Fruit fly (Drosophila melanogaster) whole organism, adult: Measurements from ENCODE around the gene eIF3l.

ENCODE experiments used
- CG11617 ChIP-seq: fragments of 200-800 bp; sonication (Bioruptor generic); optimal IDR thresholded peaks from 2 replicates; lab custom pipeline; 2017; ENCODE audit warnings: mild to moderate bottlenecking, missing biosample characterization, missing genetic modification reagents, missing genetic modification characterization
- CG12768 ChIP-seq: fragments of 200-800 bp; sonication (Bioruptor generic); optimal IDR thresholded peaks from 2 replicates; lab custom pipeline; 2017; ENCODE audit warnings: missing biosample characterization, missing genetic modification characterization, mild to moderate bottlenecking, moderate library complexity, missing genetic modification reagents
- CG14711 ChIP-seq: fragments of 200-800 bp; sonication (Bioruptor generic); optimal IDR thresholded peaks from 2 replicates; lab custom pipeline; 2018; ENCODE audit warnings: missing biosample characterization, mild to moderate bottlenecking, missing genetic modification characterization, moderate library complexity
- CG1620 ChIP-seq: fragments of 200-800 bp; sonication (Bioruptor generic); optimal IDR thresholded peaks from 2 replicates; lab custom pipeline; 2016; ENCODE audit warnings: missing biosample characterization, missing genetic modification characterization
- CG33017 ChIP-seq: fragments of 200-800 bp; sonication (Bioruptor generic); optimal IDR thresholded peaks from 2 replicates; lab custom pipeline; 2018; ENCODE audit warnings: missing biosample characterization, mild to moderate bottlenecking, missing genetic modification characterization, moderate library complexity
- CG5204 ChIP-seq: fragments of 200-800 bp; sonication (Bioruptor generic); optimal IDR thresholded peaks from 2 replicates; lab custom pipeline; 2016; ENCODE audit warnings: missing biosample characterization, missing genetic modification characterization
- CG7045 ChIP-seq: fragments of 200-800 bp; sonication (Bioruptor generic); optimal IDR thresholded peaks from 2 replicates; lab custom pipeline; 2017; ENCODE audit warnings: missing biosample characterization, mild to moderate bottlenecking, missing genetic modification characterization
- CG7101 ChIP-seq: fragments of 200-800 bp; sonication (Bioruptor generic); optimal IDR thresholded peaks from 2 replicates; lab custom pipeline; 2018; ENCODE audit warnings: missing biosample characterization, mild to moderate bottlenecking, missing genetic modification characterization, moderate library complexity
- Clk ChIP-seq: fragments of 200-800 bp; sonication (Bioruptor generic); optimal IDR thresholded peaks from 2 replicates; lab custom pipeline; 2017; ENCODE audit warnings: missing biosample characterization, missing genetic modification characterization
- Crg-1 ChIP-seq: fragments of 200-800 bp; sonication (Bioruptor generic); optimal IDR thresholded peaks from 2 replicates; lab custom pipeline; 2016; ENCODE audit warnings: missing biosample characterization, missing genetic modification characterization
- Hr96 ChIP-seq: fragments of 200-800 bp; sonication (Bioruptor generic); optimal IDR thresholded peaks from 2 replicates; lab custom pipeline; 2016; ENCODE audit warnings: missing biosample characterization, missing genetic modification characterization
- Mnt ChIP-seq: fragments of 200-800 bp; sonication (Bioruptor generic); optimal IDR thresholded peaks from 2 replicates; lab custom pipeline; 2016; ENCODE audit warnings: missing biosample characterization, mild to moderate bottlenecking, missing genetic modification characterization
- bab1 ChIP-seq: fragments of 200-800 bp; sonication (Bioruptor generic); optimal IDR thresholded peaks from 3 replicates; lab custom pipeline; 2019; ENCODE audit warnings: missing biosample characterization, mild to moderate bottlenecking, missing genetic modification characterization, moderate library complexity
- cic ChIP-seq: fragments of 200-800 bp; sonication (Bioruptor generic); optimal IDR thresholded peaks from 2 replicates; lab custom pipeline; 2017; ENCODE audit warnings: missing biosample characterization, mild to moderate bottlenecking, missing genetic modification characterization, moderate library complexity
- cnc ChIP-seq, 2 experiments: fragments of >200 bp; optimal IDR thresholded peaks; 2 replicates each; lab custom pipeline; 2017
- kay ChIP-seq: fragments of 200-800 bp; sonication (Bioruptor generic); peaks from one replicate; lab custom pipeline; 2016; ENCODE audit warnings: missing biosample characterization, missing genetic modification characterization, borderline replicate concordance
- ovo ChIP-seq: fragments of 200-800 bp; sonication (Bioruptor generic); optimal IDR thresholded peaks from 2 replicates; lab custom pipeline; 2016; ENCODE audit warnings: missing biosample characterization, missing genetic modification characterization
- pad ChIP-seq: fragments of 200-800 bp; sonication (Bioruptor generic); optimal IDR thresholded peaks from 3 replicates; lab custom pipeline; 2017; ENCODE audit warnings: missing biosample characterization, missing genetic modification characterization, mild to moderate bottlenecking, moderate library complexity, missing genetic modification reagents
- tj ChIP-seq: fragments of 200-800 bp; sonication (Bioruptor generic); optimal IDR thresholded peaks from 3 replicates; lab custom pipeline; 2017; ENCODE audit warnings: missing biosample characterization, mild to moderate bottlenecking, missing genetic modification characterization, moderate library complexity
- toe ChIP-seq: fragments of 200-800 bp; sonication (Bioruptor generic); optimal IDR thresholded peaks from 2 replicates; lab custom pipeline; 2016; ENCODE audit warnings: missing biosample characterization, missing genetic modification characterization

eIF3l gene

DNA sequence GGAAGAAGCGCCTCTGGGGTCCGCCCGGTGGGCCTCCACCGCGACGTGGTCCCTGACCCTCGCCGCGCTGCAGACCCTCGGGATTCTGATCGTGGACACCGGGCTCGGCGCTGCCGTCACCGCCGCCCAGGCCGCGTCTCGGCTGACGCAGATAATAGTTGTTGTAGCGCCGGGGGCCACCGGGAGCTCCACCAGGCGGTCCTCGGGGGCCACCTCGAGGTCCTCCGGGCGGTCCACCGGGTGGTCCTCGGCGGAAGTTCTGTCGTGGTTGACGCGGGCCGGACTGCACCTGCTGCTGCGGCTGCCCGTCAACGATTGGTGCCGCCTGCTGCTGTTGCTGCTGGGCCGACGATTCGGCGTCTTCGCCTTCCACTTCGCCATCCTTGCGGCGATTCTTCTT lies 23.0 kb downstream of the eIF3l start:
- TF ChIP-seq cnc (optimal IDR thresholded peaks at IDR 0.05; lab: Kevin White, UChicago) (no peak), CG5204 (no peak), CG12768 (GFP tag; lab: Kevin White, UChicago) (no peak), CG7045 (GFP tag; lab: Kevin White, UChicago) (no peak), CG1620 (GFP tag; lab: Kevin White, UChicago) (no peak), cic (GFP tag; lab: Kevin White, UChicago) (no peak), CG14711 (no peak), CG7101 (tag; lab: Kevin White, UChicago) (no peak), pad (no peak), bab1 (GFP tag; lab: Kevin White, UChicago) (no peak), CG11617 (GFP tag; lab: Kevin White, UChicago) (no peak), kay (GFP tag; lab: Kevin White, UChicago) (no peak), Hr96 (GFP tag; lab: Kevin White, UChicago) (no peak), CG33017 (tag; lab: Kevin White, UChicago) (no peak), Crg-1 (GFP tag; lab: Kevin White, UChicago) (no peak), ovo (no peak), tj (no peak), Clk (GFP tag; lab: Kevin White, UChicago) (no peak)

dm6 chr3L:12119875-12120485 lies 25.9 kb downstream of the eIF3l start, which contains the start of gene CG11560:
Gene CG11560, plus strand, starts transcription at chr3L:12120019.
- TF ChIP-seq CG11617 (GFP tag; lab: Kevin White, UChicago): no peak
- TF ChIP-seq toe (GFP tag; lab: Kevin White, UChicago): no peak
- no peak for TF ChIP-seq kay (GFP tag; lab: Kevin White, UChicago)
- TF ChIP-seq bab1 (GFP tag; lab: Kevin White, UChicago): peak; percentile 25
- no peak for TF ChIP-seq CG7045 (GFP tag; lab: Kevin White, UChicago)
- TF ChIP-seq pad: no peak
- TF ChIP-seq CG7101 (tag; lab: Kevin White, UChicago): no peak
- TF ChIP-seq CG33017 (tag; lab: Kevin White, UChicago): no peak
- TF ChIP-seq CG12768 (GFP tag; lab: Kevin White, UChicago): no peak
- peak; percentile 3 for TF ChIP-seq CG14711
- TF ChIP-seq CG1620 (GFP tag; lab: Kevin White, UChicago): no peak
- no peak for TF ChIP-seq Crg-1 (GFP tag; lab: Kevin White, UChicago)
- no peak for TF ChIP-seq Clk (GFP tag; lab: Kevin White, UChicago)

dm6 chr3L:12118631-12119030 lies 27.3 kb downstream of the eIF3l start:
- TF ChIP-seq CG7101 (tag; lab: Kevin White, UChicago) (no peak), CG33017 (tag; lab: Kevin White, UChicago) (no peak), Hr96 (GFP tag; lab: Kevin White, UChicago) (no peak), toe (GFP tag; lab: Kevin White, UChicago) (no peak), ovo (no peak), cnc (optimal IDR thresholded peaks at IDR 0.05; lab: Kevin White, UChicago) (no peak), bab1 (GFP tag; lab: Kevin White, UChicago) (no peak), Mnt (no peak), Clk (GFP tag; lab: Kevin White, UChicago) (no peak)

DNA sequence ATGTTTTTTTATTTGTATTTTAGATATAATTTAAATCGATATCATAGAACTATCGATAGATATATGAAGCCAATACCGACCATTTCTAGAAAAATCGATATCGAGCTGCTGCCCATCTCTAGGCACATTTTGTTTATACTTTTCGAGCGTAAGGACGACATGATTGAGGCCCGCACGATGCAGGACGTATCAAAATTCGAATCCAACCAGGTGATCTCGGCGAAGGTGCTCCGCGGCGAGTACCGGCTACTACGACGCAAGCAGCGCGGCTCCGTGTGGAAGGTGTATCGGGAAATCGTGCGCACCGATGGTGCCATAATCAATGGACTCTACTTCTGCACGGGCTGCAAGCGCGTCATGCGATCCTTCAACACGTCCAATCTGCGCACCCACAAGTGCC lies 27.7 kb downstream of the eIF3l start, which contains the start of gene ssp:
TSS of gene ssp (plus strand) at position 102 of the 400 bp plus-strand sequence.
- TF ChIP-seq CG14711 (no peak), Mnt (peak; percentile 1)

DNA sequence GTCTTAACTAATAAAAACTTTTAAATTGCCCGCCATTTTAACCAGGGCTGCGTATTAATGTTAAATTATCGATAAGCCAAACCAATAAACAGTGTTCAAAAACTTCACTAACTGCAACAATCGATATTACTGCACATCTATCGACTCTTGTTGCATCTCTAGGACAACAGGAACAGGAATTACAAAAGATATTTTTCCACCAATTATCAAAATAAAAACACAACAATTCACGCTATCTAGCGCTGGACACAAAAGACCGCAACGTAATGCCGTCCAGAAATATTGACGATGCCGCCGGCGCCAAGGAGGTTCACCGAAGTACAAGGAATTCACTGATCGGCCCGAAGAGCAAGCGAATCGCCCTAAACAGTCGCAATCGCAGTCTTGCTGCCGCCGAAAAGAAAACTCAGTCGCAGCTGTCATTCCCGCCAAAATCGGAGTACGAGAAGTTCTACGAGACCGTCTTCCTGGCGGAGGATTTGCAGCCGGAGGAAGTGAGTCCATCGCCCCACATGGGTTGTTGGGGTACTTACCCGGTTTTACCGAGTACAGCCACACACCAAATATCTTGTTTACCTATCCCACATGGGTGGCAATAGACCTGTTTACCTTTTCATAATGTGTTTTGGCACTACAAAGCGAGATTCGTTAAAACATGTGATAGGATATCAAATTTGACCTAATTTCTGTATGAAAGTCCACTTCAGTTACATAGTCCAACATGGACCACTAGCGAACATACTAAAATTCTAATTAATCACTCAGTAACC lies 29.7 kb downstream of the eIF3l start, which contains the start of gene vers:
TSS of gene vers (plus strand) at position 136 of the 770 bp plus-strand sequence.
- TF ChIP-seq Clk (GFP tag; lab: Kevin White, UChicago) (no peak), CG14711 (peak; percentile 40), Crg-1 (GFP tag; lab: Kevin White, UChicago) (no peak), CG7101 (tag; lab: Kevin White, UChicago) (peak; percentile 41), pad (peak; percentile 28), CG1620 (GFP tag; lab: Kevin White, UChicago) (no peak), ovo (no peak), toe (GFP tag; lab: Kevin White, UChicago) (no peak), CG11617 (GFP tag; lab: Kevin White, UChicago) (no peak), cic (GFP tag; lab: Kevin White, UChicago) (no peak), bab1 (GFP tag; lab: Kevin White, UChicago) (peak; percentile 65), CG7045 (GFP tag; lab: Kevin White, UChicago) (no peak), cnc (optimal IDR thresholded peaks at IDR 0.05; lab: Kevin White, UChicago) (no peak), CG5204 (no peak), tj (no peak), Mnt (peak; percentile 31), CG12768 (GFP tag; lab: Kevin White, UChicago) (no peak), Hr96 (GFP tag; lab: Kevin White, UChicago) (no peak), CG33017 (tag; lab: Kevin White, UChicago) (no peak), kay (GFP tag; lab: Kevin White, UChicago) (no peak)

dm6 chr3L:12115103-12115502 lies 30.8 kb downstream of the eIF3l start:
- TF ChIP-seq toe (GFP tag; lab: Kevin White, UChicago) (no peak), bab1 (GFP tag; lab: Kevin White, UChicago) (no peak), pad (no peak), tj (no peak), CG33017 (tag; lab: Kevin White, UChicago) (no peak), Hr96 (GFP tag; lab: Kevin White, UChicago) (no peak), CG7101 (tag; lab: Kevin White, UChicago) (no peak)
